Worm (Caenorhabditis elegans) whole organism, L3 larva: ENCODE results near the gene Y82E9BR.14.

Source experiments
- R02D3.7 ChIP-seq: fragments of 150-350 bp; optimal IDR thresholded peaks from 2 replicates; lab custom pipeline; 2014; ENCODE audit warnings: missing biosample characterization, missing genetic modification characterization
- aly-2 ChIP-seq: fragments of 150-350 bp; optimal IDR thresholded peaks from 2 replicates; lab custom pipeline; 2014; ENCODE audit warnings: missing biosample characterization, missing genetic modification characterization
- ama-1 ChIP-seq: fragments of 150-350 bp; optimal IDR thresholded peaks from 2 replicates; lab custom pipeline; 2018
- ceh-16 ChIP-seq: sonication (generic microtip); optimal IDR thresholded peaks from 2 replicates; lab custom pipeline; 2017; ENCODE audit warnings: missing biosample characterization, missing genetic modification characterization
- ceh-28 ChIP-seq: fragments of 150-350 bp; optimal IDR thresholded peaks from 2 replicates; lab custom pipeline; 2014; ENCODE audit warnings: missing biosample characterization, missing genetic modification reagents, missing genetic modification characterization
- ceh-82 ChIP-seq: fragments of 150-350 bp; optimal IDR thresholded peaks from 2 replicates; lab custom pipeline; 2014; ENCODE audit warnings: missing biosample characterization, missing genetic modification characterization
- ceh-9 ChIP-seq: sonication (generic microtip); optimal IDR thresholded peaks from 2 replicates; lab custom pipeline; 2018; ENCODE audit warnings: missing biosample characterization, missing genetic modification characterization
- daf-12 ChIP-seq: fragments of 150-350 bp; optimal IDR thresholded peaks from 2 replicates; lab custom pipeline; 2014; ENCODE audit warnings: missing biosample characterization, missing genetic modification reagents, missing genetic modification characterization
- egl-27 ChIP-seq: sonication (generic microtip); optimal IDR thresholded peaks from 4 replicates; lab custom pipeline; 2017; ENCODE audit warnings: missing biosample characterization, missing genetic modification reagents, missing genetic modification characterization
- egl-5 ChIP-seq: fragments of 150-350 bp; optimal IDR thresholded peaks from 2 replicates; lab custom pipeline; 2017; ENCODE audit warnings: missing biosample characterization, missing genetic modification reagents, missing genetic modification characterization, inconsistent platforms
- elt-1 ChIP-seq: fragments of 150-350 bp; optimal IDR thresholded peaks from 2 replicates; lab custom pipeline; 2014; ENCODE audit warnings: missing biosample characterization, missing genetic modification characterization
- elt-2 ChIP-seq: sonication (generic microtip); optimal IDR thresholded peaks from 2 replicates; lab custom pipeline; 2016; ENCODE audit warnings: missing genetic modification reagents, mild to moderate bottlenecking, missing genetic modification characterization, missing compliant biosample characterization
- elt-3 ChIP-seq, 3 experiments: fragments of 150-350 bp in 1 of 3; sonication (generic microtip) in 2 of 3; optimal IDR thresholded peaks; 2 replicates in 2 of 3; 4 replicates in 1 of 3; lab custom pipeline; 2014 to 2017; ENCODE audit warnings: missing biosample characterization in 3 of 3, missing genetic modification characterization in 3 of 3
- fkh-10 ChIP-seq: sonication (generic microtip); optimal IDR thresholded peaks from 2 replicates; lab custom pipeline; 2017; ENCODE audit warnings: missing biosample characterization, missing genetic modification reagents, missing genetic modification characterization
- fkh-2 ChIP-seq: fragments of 150-350 bp; optimal IDR thresholded peaks from 2 replicates; lab custom pipeline; 2014; ENCODE audit warnings: missing biosample characterization, missing genetic modification reagents, missing genetic modification characterization
- fos-1 ChIP-seq: fragments of 150-350 bp; optimal IDR thresholded peaks from 2 replicates; lab custom pipeline; 2014; ENCODE audit warnings: missing biosample characterization, missing genetic modification characterization
- hmg-11 ChIP-seq: sonication (generic microtip); optimal IDR thresholded peaks from 2 replicates; lab custom pipeline; 2016; ENCODE audit warnings: missing genetic modification characterization, missing compliant biosample characterization
- jun-1 ChIP-seq: fragments of 150-350 bp; optimal IDR thresholded peaks from 2 replicates; lab custom pipeline; 2014; ENCODE audit warnings: missing biosample characterization, missing genetic modification reagents, missing genetic modification characterization
- lin-39 ChIP-seq: fragments of 150-350 bp; optimal IDR thresholded peaks from 2 replicates; lab custom pipeline; 2018; ENCODE audit warnings: missing biosample characterization, missing genetic modification reagents, missing genetic modification characterization
- lsy-12 ChIP-seq: sonication (generic microtip); optimal IDR thresholded peaks from 2 replicates; lab custom pipeline; 2016; ENCODE audit warnings: mild to moderate bottlenecking, missing genetic modification characterization, missing compliant biosample characterization
- nfya-1 ChIP-seq: sonication (generic microtip); optimal IDR thresholded peaks from 2 replicates; lab custom pipeline; 2017; ENCODE audit warnings: missing genetic modification characterization, mild to moderate bottlenecking, missing compliant biosample characterization, antibody characterized with exemption, moderate library complexity; ENCODE audit not compliant: insufficient read depth
- nhr-12 ChIP-seq: fragments of 150-350 bp; optimal IDR thresholded peaks from 2 replicates; lab custom pipeline; 2014; ENCODE audit warnings: missing biosample characterization, missing genetic modification characterization
- nhr-23 ChIP-seq: fragments of 150-350 bp; optimal IDR thresholded peaks from 2 replicates; lab custom pipeline; 2014; ENCODE audit warnings: missing biosample characterization, missing genetic modification reagents, missing genetic modification characterization
- nhr-237 ChIP-seq: fragments of 150-350 bp; optimal IDR thresholded peaks from 2 replicates; lab custom pipeline; 2014; ENCODE audit warnings: missing biosample characterization, missing genetic modification characterization
- nhr-43 ChIP-seq: sonication (generic microtip); optimal IDR thresholded peaks from 2 replicates; lab custom pipeline; 2016; ENCODE audit warnings: mild to moderate bottlenecking, missing genetic modification characterization, missing compliant biosample characterization; ENCODE audit not compliant: poor library complexity, severe bottlenecking
- nhr-67 ChIP-seq: fragments of 150-350 bp; optimal IDR thresholded peaks from 2 replicates; lab custom pipeline; 2014; ENCODE audit warnings: missing biosample characterization, missing genetic modification characterization
- nhr-76 ChIP-seq: fragments of 150-350 bp; sonication (generic microtip); optimal IDR thresholded peaks from 5 replicates; lab custom pipeline; 2014; ENCODE audit warnings: missing biosample characterization, missing genetic modification characterization
- nhr-77 ChIP-seq: fragments of 150-350 bp; optimal IDR thresholded peaks from 2 replicates; lab custom pipeline; 2014; ENCODE audit warnings: missing biosample characterization, missing genetic modification characterization
- pha-4 ChIP-seq: fragments of 150-350 bp; optimal IDR thresholded peaks from 2 replicates; lab custom pipeline; 2014; ENCODE audit warnings: missing biosample characterization, missing genetic modification reagents, missing genetic modification characterization
- pqm-1 ChIP-seq: fragments of 150-350 bp; optimal IDR thresholded peaks from 2 replicates; lab custom pipeline; 2017; ENCODE audit warnings: missing biosample characterization, missing genetic modification characterization, inconsistent platforms
- skn-1 ChIP-seq: fragments of 150-350 bp; optimal IDR thresholded peaks from 2 replicates; lab custom pipeline; 2014; ENCODE audit warnings: missing biosample characterization, missing genetic modification characterization
- snpc-4 ChIP-seq: fragments of 150-350 bp; optimal IDR thresholded peaks from 2 replicates; lab custom pipeline; 2014; ENCODE audit warnings: missing biosample characterization, missing genetic modification characterization
- tbx-2 ChIP-seq: sonication (generic microtip); optimal IDR thresholded peaks from 2 replicates; lab custom pipeline; 2016; ENCODE audit warnings: mild to moderate bottlenecking, missing genetic modification characterization, missing compliant biosample characterization
- unc-39 ChIP-seq: sonication (generic microtip); optimal IDR thresholded peaks from 4 replicates; lab custom pipeline; 2017; ENCODE audit warnings: missing biosample characterization, missing genetic modification characterization
- unc-62 ChIP-seq: fragments of 150-350 bp; sonication (generic microtip); optimal IDR thresholded peaks from 4 replicates; lab custom pipeline; 2014; ENCODE audit warnings: missing biosample characterization, missing genetic modification reagents, missing genetic modification characterization
- ztf-11 ChIP-seq: fragments of 150-350 bp; optimal IDR thresholded peaks from 2 replicates; lab custom pipeline; 2014; ENCODE audit warnings: missing biosample characterization, missing genetic modification characterization
- ztf-4 ChIP-seq: fragments of 150-350 bp; optimal IDR thresholded peaks from 2 replicates; lab custom pipeline; 2014; ENCODE audit warnings: missing biosample characterization, missing genetic modification characterization

Gene Y82E9BR.14

ce11 chrIII:1391752-1392151 lies 22.2 kb downstream of the Y82E9BR.14 start, which contains the start of gene pals-17:
TSS of gene pals-17 (minus strand) at chrIII:1391852.
- no peak for TF ChIP-seq elt-1 (tag; lab: Kevin White, UChicago)
- TF ChIP-seq unc-62 (GFP tag; lab: Kevin White, UChicago): no peak
- no peak for TF ChIP-seq fkh-2
- no peak for TF ChIP-seq tbx-2 (tag; lab: Kevin White, UChicago)
- TF ChIP-seq hmg-11 (tag; lab: Kevin White, UChicago): no peak
- TF ChIP-seq lsy-12 (tag; lab: Kevin White, UChicago): no peak
- TF ChIP-seq jun-1 (tag; lab: Kevin White, UChicago): no peak
- TF ChIP-seq pha-4 (tag; lab: Kevin White, UChicago): no peak
- no peak for TF ChIP-seq ama-1 (lab: Kevin White, UChicago)
- no peak for TF ChIP-seq nhr-77 (tag; lab: Kevin White, UChicago)
- TF ChIP-seq elt-3 (tag; optimal IDR thresholded peaks at IDR 0.05; lab: Kevin White, UChicago): no peak
- no peak for TF ChIP-seq nhr-67
- no peak for TF ChIP-seq fos-1 (tag; lab: Kevin White, UChicago)
- TF ChIP-seq ceh-9 (tag; lab: Kevin White, UChicago): no peak
- no peak for TF ChIP-seq ztf-4 (tag; lab: Kevin White, UChicago)
- TF ChIP-seq fkh-10: no peak
- no peak for TF ChIP-seq ceh-16 (tag; lab: Kevin White, UChicago)

ce11 chrIII:1389988-1390387 lies 23.9 kb downstream of the Y82E9BR.14 start:
- TF ChIP-seq jun-1 (tag; lab: Kevin White, UChicago): peak; percentile 72
- no peak for TF ChIP-seq R02D3.7
- TF ChIP-seq snpc-4 (tag; lab: Kevin White, UChicago): no peak
- no peak for TF ChIP-seq elt-3 (tag; optimal IDR thresholded peaks at IDR 0.05; lab: Kevin White, UChicago)
- TF ChIP-seq pqm-1 (tag; lab: Kevin White, UChicago): peak; percentile 86
- TF ChIP-seq elt-2 (tag; lab: Kevin White, UChicago): peak; percentile 95
- no peak for TF ChIP-seq lin-39 (tag; lab: Kevin White, UChicago)
- TF ChIP-seq fos-1 (tag; lab: Kevin White, UChicago): peak; percentile 27
- no peak for TF ChIP-seq nhr-67
- no peak for TF ChIP-seq egl-27 (tag; lab: Kevin White, UChicago)
- TF ChIP-seq, all 47 proteins: peak for 4

ce11 chrIII:1388274-1389058 lies 25.4 kb downstream of the Y82E9BR.14 start, which contains the start of gene pals-20:
TSS of gene pals-20 (minus strand) at chrIII:1388324.
- TF ChIP-seq elt-1 (tag; lab: Kevin White, UChicago): no peak
- TF ChIP-seq pqm-1 (tag; lab: Kevin White, UChicago): peak; percentile 16
- TF ChIP-seq elt-2 (tag; lab: Kevin White, UChicago): peak; percentile 49

ce11 chrIII:1384694-1385093 lies 29.2 kb downstream of the Y82E9BR.14 start:
- TF ChIP-seq elt-1 (tag; lab: Kevin White, UChicago) (no peak), lin-39 (tag; lab: Kevin White, UChicago) (no peak), nhr-43 (tag; lab: Kevin White, UChicago) (no peak), elt-2 (tag; lab: Kevin White, UChicago) (peak; percentile 31)
- TF ChIP-seq, all 47 proteins: peak for 1

ce11 chrIII:1384092-1384491 lies 29.8 kb downstream of the Y82E9BR.14 start, which contains the start of the genes fbxa-138 and Y82E9BR.5:
TSS of gene fbxa-138 (minus strand) at chrIII:1384252.
TSS of gene Y82E9BR.5 (plus strand) at chrIII:1384370.
- TF ChIP-seq elt-2 (tag; lab: Kevin White, UChicago) (peak; percentile 81), pqm-1 (tag; lab: Kevin White, UChicago) (peak; percentile 32), ceh-28 (tag; lab: Kevin White, UChicago) (no peak), nhr-12 (no peak), jun-1 (tag; lab: Kevin White, UChicago) (peak; percentile 21), unc-62 (GFP tag; lab: Kevin White, UChicago) (no peak), nhr-67 (no peak), lin-39 (tag; lab: Kevin White, UChicago) (no peak)

ce11 chrIII:1383483-1383882 lies 30.4 kb downstream of the Y82E9BR.14 start:
- TF ChIP-seq aly-2 (no peak), egl-27 (tag; lab: Kevin White, UChicago) (no peak), egl-5 (no peak), ceh-82 (tag; lab: Kevin White, UChicago) (no peak), nhr-237 (no peak), nhr-23 (tag; lab: Kevin White, UChicago) (no peak), nhr-76 (tag; lab: Kevin White, UChicago) (no peak), ztf-4 (tag; lab: Kevin White, UChicago) (no peak), nhr-67 (no peak), nfya-1 (tag; lab: Kevin White, UChicago) (no peak), ceh-16 (tag; lab: Kevin White, UChicago) (no peak), fkh-10 (no peak), unc-39 (no peak), lsy-12 (tag; lab: Kevin White, UChicago) (no peak), pqm-1 (tag; lab: Kevin White, UChicago) (no peak), ztf-11 (no peak), skn-1 (no peak), tbx-2 (tag; lab: Kevin White, UChicago) (no peak), daf-12 (no peak)
